Worm (Caenorhabditis elegans) whole organism, L2 larva: ENCODE measurements around the gene mex-1.

Experiments
- C34F6.9 ChIP-seq: fragments of 150-350 bp; optimal IDR thresholded peaks from 2 replicates; lab custom pipeline; 2014; ENCODE audit warnings: missing biosample characterization, missing genetic modification characterization
- R02D3.7 ChIP-seq: fragments of 150-350 bp; optimal IDR thresholded peaks from 2 replicates; lab custom pipeline; 2014; ENCODE audit warnings: missing biosample characterization, missing genetic modification characterization
- Y55F3AM.14 ChIP-seq: fragments of 200-800 bp; sonication (Bioruptor generic); optimal IDR thresholded peaks from 2 replicates; lab custom pipeline; 2018; ENCODE audit warnings: mild to moderate bottlenecking, missing genetic modification characterization, missing compliant biosample characterization
- alr-1 ChIP-seq: fragments of 150-350 bp; optimal IDR thresholded peaks from 2 replicates; lab custom pipeline; 2014; ENCODE audit warnings: missing biosample characterization, missing genetic modification characterization
- aly-2 ChIP-seq: fragments of 150-350 bp; optimal IDR thresholded peaks from 2 replicates; lab custom pipeline; 2014; ENCODE audit warnings: missing biosample characterization, missing genetic modification characterization
- ama-1 ChIP-seq: fragments of 150-350 bp; optimal IDR thresholded peaks from 2 replicates; lab custom pipeline; 2018; ENCODE audit warnings: inconsistent platforms
- blmp-1 ChIP-seq: sonication (generic microtip); optimal IDR thresholded peaks from 2 replicates; lab custom pipeline; 2017; ENCODE audit warnings: missing genetic modification characterization, mild to moderate bottlenecking, missing compliant biosample characterization, antibody characterized with exemption, moderate library complexity; ENCODE audit not compliant: insufficient read depth
- ceh-16 ChIP-seq: fragments of 150-350 bp; optimal IDR thresholded peaks from 2 replicates; lab custom pipeline; 2014; ENCODE audit warnings: missing biosample characterization, missing genetic modification characterization
- ceh-82 ChIP-seq: fragments of 150-350 bp; optimal IDR thresholded peaks from 2 replicates; lab custom pipeline; 2014; ENCODE audit warnings: missing biosample characterization, missing genetic modification characterization
- crh-2 ChIP-seq: sonication (generic microtip); optimal IDR thresholded peaks from 2 replicates; lab custom pipeline; 2017; ENCODE audit warnings: missing biosample characterization, missing genetic modification characterization
- dmd-4 ChIP-seq: sonication (generic microtip); optimal IDR thresholded peaks from 2 replicates; lab custom pipeline; 2017; ENCODE audit warnings: missing biosample characterization, missing genetic modification characterization
- egl-27 ChIP-seq: sonication (generic microtip); optimal IDR thresholded peaks from 3 replicates; lab custom pipeline; 2017; ENCODE audit warnings: missing biosample characterization, missing genetic modification reagents, missing genetic modification characterization
- elt-1 ChIP-seq: fragments of 150-350 bp; optimal IDR thresholded peaks from 2 replicates; lab custom pipeline; 2014; ENCODE audit warnings: missing biosample characterization, missing genetic modification characterization
- fos-1 ChIP-seq: fragments of 150-350 bp; optimal IDR thresholded peaks from 2 replicates; lab custom pipeline; 2014; ENCODE audit warnings: missing biosample characterization, missing genetic modification characterization
- gmeb-1 ChIP-seq: fragments of 150-350 bp; optimal IDR thresholded peaks from 2 replicates; lab custom pipeline; 2014; ENCODE audit warnings: missing biosample characterization, missing genetic modification characterization
- lin-11 ChIP-seq: fragments of 150-350 bp; sonication (generic microtip); optimal IDR thresholded peaks from 2 replicates; lab custom pipeline; 2014; ENCODE audit warnings: missing biosample characterization, missing genetic modification characterization, inconsistent platforms, mixed read lengths
- lin-13 ChIP-seq: fragments of 150-350 bp; optimal IDR thresholded peaks from 2 replicates; lab custom pipeline; 2014; ENCODE audit warnings: missing biosample characterization, missing genetic modification reagents, missing genetic modification characterization
- lin-39 ChIP-seq: fragments of 150-350 bp; optimal IDR thresholded peaks from 2 replicates; lab custom pipeline; 2014; ENCODE audit warnings: missing biosample characterization, missing genetic modification reagents, missing genetic modification characterization
- lsy-2 ChIP-seq, 2 experiments: fragments of 150-350 bp in 1 of 2; sonication (generic microtip) in 1 of 2; optimal IDR thresholded peaks; 2 replicates each; lab custom pipeline; 2014 to 2017; ENCODE audit warnings: missing biosample characterization in 2 of 2, missing genetic modification characterization in 2 of 2
- mab-5 ChIP-seq: fragments of 150-350 bp; optimal IDR thresholded peaks from 2 replicates; lab custom pipeline; 2014; ENCODE audit warnings: missing biosample characterization, missing genetic modification characterization
- mbf-1 ChIP-seq: sonication (generic microtip); optimal IDR thresholded peaks from 2 replicates; lab custom pipeline; 2017; ENCODE audit warnings: missing biosample characterization, missing genetic modification characterization
- mdl-1 ChIP-seq, 2 experiments: fragments of 150-350 bp in 1 of 2; sonication (generic microtip) in 1 of 2; optimal IDR thresholded peaks; 2 replicates each; lab custom pipeline; 2017; ENCODE audit warnings: missing biosample characterization in 2 of 2, missing genetic modification characterization in 2 of 2
- nhr-10 ChIP-seq: sonication (generic microtip); optimal IDR thresholded peaks from 2 replicates; lab custom pipeline; 2017; ENCODE audit warnings: missing biosample characterization, missing genetic modification characterization
- nhr-11 ChIP-seq: fragments of 150-350 bp; optimal IDR thresholded peaks from 2 replicates; lab custom pipeline; 2014; ENCODE audit warnings: missing biosample characterization, missing genetic modification characterization
- nhr-12 ChIP-seq: fragments of 150-350 bp; optimal IDR thresholded peaks from 2 replicates; lab custom pipeline; 2014; ENCODE audit warnings: missing biosample characterization, missing genetic modification characterization
- nhr-129 ChIP-seq: fragments of 150-350 bp; optimal IDR thresholded peaks from 2 replicates; lab custom pipeline; 2014; ENCODE audit warnings: missing biosample characterization, missing genetic modification characterization
- nhr-21 ChIP-seq: fragments of 150-350 bp; optimal IDR thresholded peaks from 2 replicates; lab custom pipeline; 2014; ENCODE audit warnings: missing biosample characterization, missing genetic modification characterization
- nhr-23 ChIP-seq: fragments of 150-350 bp; optimal IDR thresholded peaks from 2 replicates; lab custom pipeline; 2014; ENCODE audit warnings: missing biosample characterization, missing genetic modification reagents, missing genetic modification characterization
- nhr-237 ChIP-seq: fragments of 150-350 bp; optimal IDR thresholded peaks from 2 replicates; lab custom pipeline; 2014; ENCODE audit warnings: missing biosample characterization, missing genetic modification characterization
- nhr-25 ChIP-seq: fragments of 150-350 bp; sonication (generic microtip); optimal IDR thresholded peaks from 3 replicates; lab custom pipeline; 2014; ENCODE audit warnings: missing biosample characterization, missing genetic modification characterization
- nhr-6 ChIP-seq: fragments of 150-350 bp; optimal IDR thresholded peaks from 2 replicates; lab custom pipeline; 2014; ENCODE audit warnings: missing biosample characterization, missing genetic modification characterization
- sem-4 ChIP-seq: fragments of 150-350 bp; optimal IDR thresholded peaks from 2 replicates; lab custom pipeline; 2014; ENCODE audit warnings: missing biosample characterization, missing genetic modification reagents, missing genetic modification characterization
- skn-1 ChIP-seq: sonication (generic microtip); optimal IDR thresholded peaks from 2 replicates; lab custom pipeline; 2017; ENCODE audit warnings: missing biosample characterization, missing genetic modification characterization
- sma-3 ChIP-seq: sonication (generic microtip); optimal IDR thresholded peaks from 2 replicates; lab custom pipeline; 2016; ENCODE audit warnings: missing genetic modification reagents, missing genetic modification characterization, missing compliant biosample characterization
- sma-9 ChIP-seq, 2 experiments: fragments of 150-350 bp in 1 of 2; sonication (generic microtip) in 1 of 2; optimal IDR thresholded peaks; 2 replicates each; lab custom pipeline; 2014 to 2016; ENCODE audit warnings: missing genetic modification characterization in 2 of 2, mild to moderate bottlenecking in 1 of 2, missing biosample characterization in 1 of 2, missing compliant biosample characterization in 1 of 2, missing genetic modification reagents in 1 of 2, moderate library complexity in 1 of 2
- snpc-4 ChIP-seq: fragments of 150-350 bp; optimal IDR thresholded peaks from 2 replicates; lab custom pipeline; 2014; ENCODE audit warnings: missing biosample characterization, missing genetic modification characterization
- unc-55 ChIP-seq: fragments of 150-350 bp; sonication (generic microtip); optimal IDR thresholded peaks from 3 replicates; lab custom pipeline; 2014; ENCODE audit warnings: missing biosample characterization, missing genetic modification reagents, missing genetic modification characterization
- unc-62 ChIP-seq: fragments of 150-350 bp; optimal IDR thresholded peaks from 2 replicates; lab custom pipeline; 2014; ENCODE audit warnings: missing biosample characterization, missing genetic modification reagents, missing genetic modification characterization
- zag-1 ChIP-seq: fragments of 150-350 bp; optimal IDR thresholded peaks from 2 replicates; lab custom pipeline; 2014; ENCODE audit warnings: missing biosample characterization, missing genetic modification characterization
- ztf-1 ChIP-seq: fragments of 200-800 bp; sonication (Bioruptor generic); conservative IDR thresholded peaks from 2 replicates; pipeline ENCODE4 v1.3.6; 2022; ENCODE audit warnings: missing genetic modification characterization, missing compliant biosample characterization
- ztf-11 ChIP-seq: sonication (generic microtip); optimal IDR thresholded peaks from 2 replicates; lab custom pipeline; 2017; ENCODE audit warnings: missing biosample characterization, missing genetic modification characterization
- ztf-4 ChIP-seq: fragments of 150-350 bp; optimal IDR thresholded peaks from 2 replicates; lab custom pipeline; 2014; ENCODE audit warnings: missing biosample characterization, missing genetic modification characterization

mex-1 gene

DNA sequence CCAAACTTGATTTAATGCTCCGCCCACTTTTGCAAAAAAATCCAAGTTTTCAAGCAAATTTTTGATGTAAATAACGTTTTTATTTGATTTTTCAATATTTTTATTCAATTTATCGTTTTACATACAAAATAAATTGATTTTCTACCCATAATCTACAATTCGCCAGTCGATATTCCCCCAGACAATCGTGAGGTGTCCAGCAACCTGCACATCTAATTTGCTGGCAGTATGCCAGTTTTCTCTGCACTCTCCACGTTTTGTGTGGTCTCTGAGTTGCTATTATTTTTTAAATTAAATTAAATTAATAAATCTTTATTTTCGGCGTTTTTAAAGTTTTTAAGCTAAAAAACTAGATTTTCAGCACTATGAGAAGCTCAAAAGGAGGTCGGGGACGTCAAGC, 11.7 kb downstream of the mex-1 start (continued):
- TF ChIP-seq ama-1 (lab: Kevin White, UChicago) (no peak), ztf-1 (no peak), dmd-4 (tag; lab: Kevin White, UChicago) (no peak), nhr-11 (no peak), nhr-23 (tag; lab: Kevin White, UChicago) (no peak), snpc-4 (peak; percentile 58), mbf-1 (tag; lab: Kevin White, UChicago) (no peak), ceh-16 (tag; lab: Kevin White, UChicago) (no peak), sem-4 (tag; lab: Kevin White, UChicago) (peak; percentile 92), Y55F3AM.14 (GFP tag; lab: Kevin White, UChicago) (no peak), ceh-82 (tag; lab: Kevin White, UChicago) (peak; percentile 46), nhr-10 (tag; lab: Kevin White, UChicago) (peak; percentile 17), zag-1 (tag; lab: Kevin White, UChicago) (no peak)
- TF ChIP-seq, all 48 proteins: peak for 27

DNA sequence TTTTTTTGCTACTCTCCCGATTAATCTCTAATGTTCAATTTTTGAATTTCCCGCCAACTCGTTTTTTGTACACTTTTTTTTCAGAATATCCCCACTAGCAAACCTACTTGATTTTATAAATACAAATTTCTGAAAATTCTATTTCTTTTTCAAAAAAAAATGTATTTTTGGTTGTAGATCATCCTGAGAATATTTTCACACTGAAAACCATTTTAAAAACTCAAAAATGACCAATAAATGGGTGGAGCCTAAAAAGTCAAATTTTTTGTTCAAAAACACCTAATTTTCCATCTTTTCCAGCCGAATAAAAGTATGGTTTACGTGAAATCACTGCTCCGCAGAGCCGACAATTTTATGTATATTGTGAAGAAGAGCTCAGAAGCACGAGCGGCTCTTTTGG, 20.3 kb downstream of the mex-1 start, which contains the start of gene Y17G7B.3:
Gene Y17G7B.3, plus strand, starts transcription at position 301 of the 400 bp plus-strand sequence.
- TF ChIP-seq R02D3.7 (tag; lab: Kevin White, UChicago) (no peak), lin-11 (tag; lab: Kevin White, UChicago) (no peak), blmp-1 (no peak), alr-1 (tag; lab: Kevin White, UChicago) (no peak), lsy-2 (tag; optimal IDR thresholded peaks at IDR 0.05; lab: Kevin White, UChicago) (no peak), ztf-11 (tag; lab: Kevin White, UChicago) (no peak), unc-55 (GFP tag; lab: Kevin White, UChicago) (no peak), nhr-23 (tag; lab: Kevin White, UChicago) (no peak), crh-2 (tag; lab: Kevin White, UChicago) (no peak), nhr-11 (no peak), mdl-1 (tag; optimal IDR thresholded peaks at IDR 0.05; lab: Kevin White, UChicago) (no peak), ceh-16 (tag; lab: Kevin White, UChicago) (no peak), dmd-4 (tag; lab: Kevin White, UChicago) (no peak), ztf-1 (no peak)

DNA sequence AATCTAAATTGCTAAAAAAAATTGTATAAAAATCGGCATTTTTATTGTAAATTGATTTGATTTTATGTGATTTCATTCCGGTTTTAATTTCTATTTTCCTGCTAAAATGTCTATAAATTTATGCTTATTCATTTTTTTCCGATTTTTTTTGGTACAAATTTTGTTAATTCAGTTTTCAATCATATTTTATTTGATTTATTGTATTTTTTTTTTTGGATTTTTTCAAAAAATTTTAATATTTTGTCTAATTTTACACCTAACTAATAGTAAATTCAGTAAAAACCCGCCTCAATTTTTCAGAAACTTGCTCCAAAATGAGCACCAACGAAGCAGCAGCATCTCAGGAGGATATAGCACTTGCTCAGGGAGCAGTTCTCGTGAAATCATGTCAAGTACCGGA, 24.3 kb downstream of the mex-1 start, which contains the start of gene dhps-1:
Gene dhps-1, plus strand, starts transcription at position 301 of the 400 bp plus-strand sequence.
- TF ChIP-seq C34F6.9 (tag; lab: Kevin White, UChicago): no peak
- TF ChIP-seq dmd-4 (tag; lab: Kevin White, UChicago): no peak
- TF ChIP-seq sma-3 (GFP tag; lab: Kevin White, UChicago): no peak
- no peak for TF ChIP-seq mab-5 (tag; lab: Kevin White, UChicago)
- TF ChIP-seq egl-27 (tag; lab: Kevin White, UChicago): no peak
- TF ChIP-seq ztf-4 (tag; lab: Kevin White, UChicago): no peak
- TF ChIP-seq gmeb-1: no peak
- TF ChIP-seq elt-1 (tag; lab: Kevin White, UChicago): no peak
- no peak for TF ChIP-seq lin-13 (GFP tag; lab: Kevin White, UChicago)
- no peak for TF ChIP-seq zag-1 (tag; lab: Kevin White, UChicago)
- TF ChIP-seq crh-2 (tag; lab: Kevin White, UChicago): no peak
- TF ChIP-seq sem-4 (tag; lab: Kevin White, UChicago): no peak
- no peak for TF ChIP-seq Y55F3AM.14 (GFP tag; lab: Kevin White, UChicago)
- no peak for TF ChIP-seq ceh-16 (tag; lab: Kevin White, UChicago)
- no peak for TF ChIP-seq lin-39 (tag; lab: Kevin White, UChicago)
- no peak for TF ChIP-seq nhr-21
- TF ChIP-seq, all 48 proteins: peak for 0

DNA sequence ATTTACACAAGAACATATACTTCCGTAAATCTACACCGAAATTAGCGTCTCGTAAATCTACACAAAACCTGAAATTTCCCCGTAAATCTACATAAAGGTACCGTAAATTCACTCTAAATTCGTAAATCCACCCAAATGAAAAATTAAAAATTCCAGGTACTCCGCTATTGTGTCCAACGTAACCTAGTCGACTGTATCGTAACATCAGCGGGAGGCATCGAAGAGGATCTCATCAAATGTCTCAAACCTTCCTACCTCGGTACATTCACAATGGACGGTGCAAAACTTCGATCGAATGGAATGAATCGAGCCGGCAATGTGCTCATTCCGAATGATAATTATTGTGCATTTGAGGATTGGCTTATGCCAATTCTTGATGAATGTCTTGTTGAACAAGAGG, 26.5 kb downstream of the mex-1 start:
- TF ChIP-seq nhr-6 (tag; lab: Kevin White, UChicago) (no peak), nhr-25 (tag; lab: Kevin White, UChicago) (no peak), fos-1 (no peak), elt-1 (tag; lab: Kevin White, UChicago) (no peak), Y55F3AM.14 (GFP tag; lab: Kevin White, UChicago) (no peak), sma-3 (GFP tag; lab: Kevin White, UChicago) (no peak), aly-2 (tag; lab: Kevin White, UChicago) (no peak), lin-11 (tag; lab: Kevin White, UChicago) (no peak), sma-9 (GFP tag; optimal IDR thresholded peaks at IDR 0.05; lab: Kevin White, UChicago) (no peak), sma-9 (tag; optimal IDR thresholded peaks at IDR 0.05; lab: Kevin White, UChicago) (no peak), unc-62 (GFP tag; lab: Kevin White, UChicago) (no peak), skn-1 (tag; lab: Kevin White, UChicago) (no peak), nhr-12 (tag; lab: Kevin White, UChicago) (no peak), lsy-2 (tag; optimal IDR thresholded peaks at IDR 0.05; lab: Kevin White, UChicago) (no peak), gmeb-1 (no peak), nhr-10 (tag; lab: Kevin White, UChicago) (no peak), nhr-237 (tag; lab: Kevin White, UChicago) (no peak), nhr-129 (tag; lab: Kevin White, UChicago) (no peak), ztf-11 (tag; lab: Kevin White, UChicago) (no peak), C34F6.9 (tag; lab: Kevin White, UChicago) (no peak), dmd-4 (tag; lab: Kevin White, UChicago) (no peak)
